Fruit fly (Drosophila melanogaster): ENCODE data around the gene CG34253.

dm6 chr3L:18076649-18077048, 10.5 kb downstream of the CG34253 start:
- TF ChIP-seq CG7045 (GFP tag; optimal IDR thresholded peaks at IDR 0.05) (no peak), CG14711 (tag; optimal IDR thresholded peaks at IDR 0.05) (no peak), bab1 (GFP tag; optimal IDR thresholded peaks at IDR 0.05) (no peak), Hr96 (GFP tag; optimal IDR thresholded peaks at IDR 0.05) (no peak), tj (GFP tag; optimal IDR thresholded peaks at IDR 0.05) (no peak)

Measured in whole organism, adult.